Worm (Caenorhabditis elegans): ENCODE results near the gene irld-11.

irld-11 gene

ce11 chrV:1651045-1651444 lies 3.9 kb upstream of the irld-11 start, which contains the start of gene irld-44:
Gene irld-44, plus strand, starts transcription at chrV:1651345.
- no peak for TF ChIP-seq nhr-19 (GFP tag; conservative IDR thresholded peaks at IDR 0.05)
- TF ChIP-seq fkh-4 (tag; optimal IDR thresholded peaks at IDR 0.05; ENCODE audit: borderline replicate concordance): no peak
- TF ChIP-seq C34B4.2 (tag; optimal IDR thresholded peaks at IDR 0.05): no peak

DNA sequence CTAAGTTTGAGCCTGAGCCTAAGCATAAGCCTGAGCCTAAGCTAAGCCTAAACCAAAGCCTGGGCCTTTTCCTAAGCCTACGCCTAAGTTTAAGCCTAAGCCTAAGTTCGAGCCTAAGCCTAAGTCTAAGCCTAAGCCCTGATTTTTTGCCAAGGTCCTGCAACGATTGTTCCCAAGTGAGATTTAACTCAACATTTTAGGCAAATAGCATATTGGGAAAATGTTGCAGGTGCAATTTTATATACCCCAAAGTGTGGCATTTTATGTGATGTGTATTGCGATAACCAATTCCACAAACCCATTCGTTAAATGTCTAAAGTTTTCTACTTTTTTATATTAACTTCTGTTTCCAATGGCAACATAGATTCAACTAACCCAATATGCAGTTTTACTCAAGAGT lies 7.3 kb downstream of the irld-11 start, which contains the start of gene irld-40:
Gene irld-40 (plus strand): TSS at position 301 of the 400 bp plus-strand sequence.
- TF ChIP-seq swsn-7 (tag; optimal IDR thresholded peaks at IDR 0.05) (no peak), unc-86 (tag; optimal IDR thresholded peaks at IDR 0.05) (no peak)

DNA sequence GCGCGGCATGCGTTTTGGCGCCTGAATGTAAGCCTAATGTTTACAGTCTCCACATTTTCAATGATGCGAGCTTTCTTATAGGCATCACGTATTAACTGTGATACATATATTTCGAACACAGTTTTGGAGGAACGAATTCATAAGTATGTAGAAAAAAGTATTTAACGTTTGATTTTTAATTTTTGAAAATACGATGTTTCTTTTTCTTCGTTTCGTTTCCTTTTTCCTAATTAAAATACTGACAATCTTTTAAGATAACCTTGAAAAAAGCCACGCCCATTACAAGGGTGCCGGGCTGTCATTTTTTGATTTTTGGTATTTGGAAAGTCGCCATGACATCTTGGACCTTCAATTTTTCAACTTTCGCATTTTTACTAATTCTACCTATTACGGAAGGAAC lies 10.0 kb downstream of the irld-11 start, which contains the start of gene K04F1.9:
Gene K04F1.9 (plus strand): TSS at position 301 of the 400 bp plus-strand sequence.
- TF ChIP-seq mep-1 (tag; optimal IDR thresholded peaks at IDR 0.05) (no peak), ets-5 (GFP tag; IDR thresholded peaks at IDR 0.05) (no peak), aly-2 (tag; optimal IDR thresholded peaks at IDR 0.05) (no peak), ceh-88 (GFP tag; IDR thresholded peaks at IDR 0.05) (no peak), swsn-7 (tag; optimal IDR thresholded peaks at IDR 0.05) (no peak), hlh-17 (GFP tag; optimal IDR thresholded peaks at IDR 0.05; ENCODE audit: borderline replicate concordance) (no peak), nhr-11 (tag; optimal IDR thresholded peaks at IDR 0.05) (no peak)

DNA sequence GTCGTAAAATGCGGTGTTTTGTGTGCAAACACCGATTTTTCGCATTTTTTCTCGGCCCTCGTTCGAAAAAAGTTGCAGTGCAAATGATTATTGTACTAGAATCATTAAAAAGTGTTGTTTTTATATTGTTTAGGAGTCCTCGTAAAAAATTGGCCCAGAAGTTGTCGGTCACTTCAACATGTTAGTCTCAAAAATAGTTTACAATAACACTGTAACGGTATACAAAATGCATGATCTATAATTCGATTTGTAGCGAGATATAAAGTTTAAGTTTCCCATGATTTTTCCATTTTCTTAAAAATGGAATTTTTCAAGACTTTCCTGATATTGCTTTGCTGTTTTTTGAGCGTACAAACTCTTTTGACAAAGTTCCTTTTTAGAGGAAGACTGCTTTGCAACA lies 12.0 kb downstream of the irld-11 start, which contains the start of gene K04F1.8:
Gene K04F1.8 (plus strand): TSS at position 301 of the 400 bp plus-strand sequence.
- no peak for TF ChIP-seq nhr-28 (tag; optimal IDR thresholded peaks at IDR 0.05)
- TF ChIP-seq swsn-7 (tag; optimal IDR thresholded peaks at IDR 0.05): no peak
- no peak for TF ChIP-seq egl-13 (tag; optimal IDR thresholded peaks at IDR 0.05)
- no peak for TF ChIP-seq Y116A8C.19 (tag; optimal IDR thresholded peaks at IDR 0.05; ENCODE audit: borderline replicate concordance)
- TF ChIP-seq ama-1 (optimal IDR thresholded peaks at IDR 0.05): no peak
- no peak for TF ChIP-seq ztf-4 (tag; optimal IDR thresholded peaks at IDR 0.05)
- no peak for TF ChIP-seq dpl-1 (GFP tag; optimal IDR thresholded peaks at IDR 0.05)
- TF ChIP-seq nhr-19 (GFP tag; conservative IDR thresholded peaks at IDR 0.05): no peak
- no peak for TF ChIP-seq sup-37 (GFP tag; optimal IDR thresholded peaks at IDR 0.05)
- TF ChIP-seq unc-62 (GFP tag; optimal IDR thresholded peaks at IDR 0.05): no peak
- no peak for TF ChIP-seq lin-15B (tag; optimal IDR thresholded peaks at IDR 0.05)
- no peak for TF ChIP-seq aha-1 (tag; optimal IDR thresholded peaks at IDR 0.05)
- TF ChIP-seq C04F5.9 (tag; optimal IDR thresholded peaks at IDR 0.05): no peak
- TF ChIP-seq elt-3 (tag; optimal IDR thresholded peaks at IDR 0.05): no peak

ce11 chrV:1668216-1668615 lies 13.3 kb downstream of the irld-11 start, which contains the start of gene irld-42:
Gene irld-42, plus strand, starts transcription at chrV:1668516.
- TF ChIP-seq lin-15B (tag; optimal IDR thresholded peaks at IDR 0.05): no peak
- TF ChIP-seq unc-130 (tag; optimal IDR thresholded peaks at IDR 0.05): no peak
- no peak for TF ChIP-seq ceh-63 (GFP tag; optimal IDR thresholded peaks at IDR 0.05)
- no peak for TF ChIP-seq snu-23 (GFP tag; optimal IDR thresholded peaks at IDR 0.05)
- no peak for TF ChIP-seq xbp-1 (tag; optimal IDR thresholded peaks at IDR 0.05)
- no peak for TF ChIP-seq isw-1 (GFP tag; IDR thresholded peaks at IDR 0.05)
- TF ChIP-seq snpc-4 (tag; optimal IDR thresholded peaks at IDR 0.05): no peak
- no peak for TF ChIP-seq nhr-77 (tag; optimal IDR thresholded peaks at IDR 0.05)
- TF ChIP-seq pag-3 (tag; optimal IDR thresholded peaks at IDR 0.05; ENCODE audit: borderline replicate concordance, insufficient read depth): no peak
- no peak for TF ChIP-seq lin-39 (tag; optimal IDR thresholded peaks at IDR 0.05)
- TF ChIP-seq F16B12.6 (tag; optimal IDR thresholded peaks at IDR 0.05): no peak
- TF ChIP-seq alr-1 (tag; optimal IDR thresholded peaks at IDR 0.05; ENCODE audit: borderline replicate concordance): no peak
- no peak for TF ChIP-seq swsn-7 (tag; optimal IDR thresholded peaks at IDR 0.05)
- no peak for TF ChIP-seq nhr-85 (tag)
- TF ChIP-seq unc-86 (tag; optimal IDR thresholded peaks at IDR 0.05): no peak
- no peak for TF ChIP-seq hlh-17 (GFP tag; optimal IDR thresholded peaks at IDR 0.05; ENCODE audit: borderline replicate concordance)
- no peak for TF ChIP-seq zag-1 (tag; optimal IDR thresholded peaks at IDR 0.05)
- no peak for TF ChIP-seq lin-35 (GFP tag; optimal IDR thresholded peaks at IDR 0.05)
- no peak for TF ChIP-seq rnt-1 (tag; optimal IDR thresholded peaks at IDR 0.05)
- no peak for TF ChIP-seq unc-62 (GFP tag; optimal IDR thresholded peaks at IDR 0.05)

All from whole organism, L1 larva.